Fruit fly (Drosophila melanogaster): Measurements from ENCODE around the gene ND-51.

ND-51 gene

DNA sequence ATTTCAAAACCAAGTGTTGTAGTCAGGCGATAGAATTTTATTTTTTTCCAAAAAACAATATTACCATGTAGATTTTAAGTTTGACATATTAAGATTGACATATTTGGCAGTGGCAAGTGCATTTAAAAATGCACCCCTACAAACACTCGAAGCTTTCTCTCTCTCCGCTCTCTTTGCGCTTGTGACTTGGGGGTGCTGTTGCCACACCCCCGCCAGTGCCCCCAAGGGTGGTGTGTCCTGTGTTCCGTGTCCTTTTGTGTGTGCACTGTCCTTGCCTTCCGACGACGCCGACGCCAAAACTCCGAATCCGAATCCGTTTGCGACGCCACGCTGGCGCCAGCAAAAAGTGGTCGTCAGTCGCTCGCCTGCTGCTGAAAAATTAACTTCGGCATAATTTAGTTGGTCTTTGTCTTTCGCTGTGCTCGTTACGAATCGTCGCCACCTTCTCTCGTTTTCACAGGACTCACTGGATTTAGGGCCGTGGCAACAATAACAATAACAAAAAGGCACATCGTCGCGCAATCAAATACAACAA lies 46.8 kb upstream of the ND-51 start (continued):
- TF ChIP-seq Adf1 (GFP tag; IDR thresholded peaks at IDR 0.05) (peak; percentile 47; the same call in 1 of the 2 replicates), gro (GFP tag; optimal IDR thresholded peaks at IDR 0.05) (no peak), knrl (GFP tag; IDR thresholded peaks at IDR 0.05; ENCODE audit: partially characterized antibody) (no peak), CG3995 (GFP tag; optimal IDR thresholded peaks at IDR 0.05) (no peak), eyg (GFP tag; optimal IDR thresholded peaks at IDR 0.05) (no peak), CG17612 (GFP tag; IDR thresholded peaks at IDR 0.05) (no peak), CG12236 (GFP tag; optimal IDR thresholded peaks at IDR 0.05) (no peak), CG2202 (tag; optimal IDR thresholded peaks at IDR 0.05) (no peak), CG13894 (tag; optimal IDR thresholded peaks at IDR 0.05) (peak; percentile 2)

DNA sequence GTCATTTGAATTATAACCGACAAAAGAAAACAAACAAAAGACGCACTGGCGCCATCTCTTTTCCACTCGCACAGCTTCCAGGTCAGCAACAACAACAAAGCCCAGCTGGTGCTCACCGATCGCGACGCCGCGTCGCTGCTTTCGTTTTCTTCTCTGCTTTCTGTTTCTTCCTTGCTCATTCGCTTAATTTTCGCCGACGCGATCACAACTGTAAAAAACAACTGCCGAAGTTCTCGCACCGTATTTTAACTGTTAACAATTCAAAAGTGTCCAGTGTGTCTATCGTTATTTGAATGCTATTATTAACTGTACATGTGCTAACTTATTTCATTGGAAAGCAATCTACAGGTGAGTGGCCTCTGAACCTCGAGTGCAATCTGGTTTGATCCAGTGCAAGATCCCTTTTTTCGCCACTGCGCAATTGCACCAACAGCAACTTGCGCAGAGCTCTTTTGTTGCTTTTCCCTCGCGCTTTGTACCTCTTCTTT lies 37.7 kb upstream of the ND-51 start, which contains the start of gene stai:
Gene stai, plus strand, starts transcription at position 176 of the 488 bp plus-strand sequence.
- TF ChIP-seq ci (GFP tag; IDR thresholded peaks at IDR 0.05) (0 out of 3 replicates have a peak, but pooled peaks have one; percentile 24), NC2β (GFP tag; optimal IDR thresholded peaks at IDR 0.05) (no peak), chinmo (GFP tag; IDR thresholded peaks at IDR 0.05; ENCODE audit: partially characterized antibody) (0 out of 4 replicates have a peak, but pooled peaks have one; percentile 24), nerfin-1 (tag; optimal IDR thresholded peaks at IDR 0.05) (no peak), Blimp-1 (GFP tag; optimal IDR thresholded peaks at IDR 0.05) (peak; percentile 40), CG11085 (GFP tag; IDR thresholded peaks at IDR 0.05) (no peak), GATAe (GFP tag; conservative IDR thresholded peaks at IDR 0.05) (no peak), NfI (GFP tag; optimal IDR thresholded peaks at IDR 0.05) (no peak), CG15601 (tag; optimal IDR thresholded peaks at IDR 0.05) (no peak), Deaf1 (tag; optimal IDR thresholded peaks at IDR 0.05) (peak; percentile 12), ara (GFP tag; IDR thresholded peaks at IDR 0.05) (no peak), CG16815 (GFP tag; optimal IDR thresholded peaks at IDR 0.05) (no peak), phol (tag; optimal IDR thresholded peaks at IDR 0.05) (no peak), Mes4 (GFP tag; optimal IDR thresholded peaks at IDR 0.05) (no peak), CG17359 (tag; optimal IDR thresholded peaks at IDR 0.05) (no peak), CG31224 (GFP tag; IDR thresholded peaks at IDR 0.05) (no peak), CG8388 (GFP tag; optimal IDR thresholded peaks at IDR 0.05) (no peak), CG10321 (GFP tag; IDR thresholded peaks at IDR 0.05) (peak; percentile 83), CG30020 (tag; optimal IDR thresholded peaks at IDR 0.05) (no peak), CG13287 (GFP tag; IDR thresholded peaks at IDR 0.05; ENCODE audit: partially characterized antibody) (0 out of 2 replicates have a peak, but pooled peaks have one; percentile 16), CG1832 (GFP tag; optimal IDR thresholded peaks at IDR 0.05) (peak; percentile 22), Bdp1 (GFP tag; optimal IDR thresholded peaks at IDR 0.05) (no peak), stwl (tag; optimal IDR thresholded peaks at IDR 0.05) (no peak), inv (GFP tag; IDR thresholded peaks at IDR 0.05; ENCODE audit: partially characterized antibody) (no peak), Hr78 (GFP tag; optimal IDR thresholded peaks at IDR 0.05) (no peak), Adf1 (GFP tag; IDR thresholded peaks at IDR 0.05) (peak; percentile 83), Aef1 (GFP tag; IDR thresholded peaks at IDR 0.05) (0 out of 3 replicates have a peak, but pooled peaks have one; percentile 13), jumu (GFP tag; optimal IDR thresholded peaks at IDR 0.05) (no peak), E2f2 (GFP tag; IDR thresholded peaks at IDR 0.05) (peak; percentile 34; the same call in 1 of the 2 replicates), CG31388 (GFP tag; optimal IDR thresholded peaks at IDR 0.05) (no peak), Myb (GFP tag; optimal IDR thresholded peaks at IDR 0.05) (peak; percentile 84), Atf6 (GFP tag; IDR thresholded peaks at IDR 0.05) (no peak), CG14710 (tag; optimal IDR thresholded peaks at IDR 0.05) (no peak), CG12071 (GFP tag; optimal IDR thresholded peaks at IDR 0.05) (no peak), nom (GFP tag; optimal IDR thresholded peaks at IDR 0.05) (peak; percentile 80), Bteb2 (GFP tag; optimal IDR thresholded peaks at IDR 0.05) (no peak), grau (tag; optimal IDR thresholded peaks at IDR 0.05) (no peak), Dll (GFP tag; IDR thresholded peaks at IDR 0.05; ENCODE audit: partially characterized antibody) (0 out of 4 replicates have a peak, but pooled peaks have one; percentile 22), bsh (GFP tag; optimal IDR thresholded peaks at IDR 0.05) (peak in 1 of 2 experiments; percentile 58)
